Worm (Caenorhabditis elegans) whole organism, midembryonic: ENCODE results near the gene Y51B9A.14.

ENCODE experiments used
- T22C8.4 ChIP-seq: fragments of 200-800 bp; sonication (Bioruptor generic); IDR thresholded peaks from 2 replicates; pipeline ENCODE4 v1.3.6; 2022; ENCODE audit warnings: missing genetic modification characterization, missing compliant biosample characterization
- flt-1 ChIP-seq: fragments of 200-800 bp; sonication (Bioruptor generic); IDR thresholded peaks from 2 replicates; pipeline ENCODE4 v1.3.6; 2022; ENCODE audit warnings: missing genetic modification characterization, missing compliant biosample characterization
- ref-1 ChIP-seq: fragments of 200-800 bp; sonication (Bioruptor generic); conservative IDR thresholded peaks from 2 replicates; pipeline ENCODE4 v1.3.6; 2022; ENCODE audit warnings: missing genetic modification reagents, missing genetic modification characterization, missing compliant biosample characterization
- tab-1 ChIP-seq: fragments of 200-800 bp; sonication (Bioruptor generic); IDR thresholded peaks from 2 replicates; pipeline ENCODE4 v1.3.6; 2022; ENCODE audit warnings: missing genetic modification characterization, missing compliant biosample characterization
- ztf-23 ChIP-seq: fragments of 200-800 bp; sonication (Bioruptor generic); IDR thresholded peaks from 2 replicates; pipeline ENCODE4 v1.3.6; 2022; ENCODE audit warnings: missing genetic modification reagents, missing genetic modification characterization, missing compliant biosample characterization
- ztf-29 ChIP-seq: fragments of 200-800 bp; sonication (Bioruptor generic); IDR thresholded peaks from 2 replicates; pipeline ENCODE4 v1.3.6; 2022; ENCODE audit warnings: missing genetic modification reagents, missing genetic modification characterization, missing compliant biosample characterization

DNA sequence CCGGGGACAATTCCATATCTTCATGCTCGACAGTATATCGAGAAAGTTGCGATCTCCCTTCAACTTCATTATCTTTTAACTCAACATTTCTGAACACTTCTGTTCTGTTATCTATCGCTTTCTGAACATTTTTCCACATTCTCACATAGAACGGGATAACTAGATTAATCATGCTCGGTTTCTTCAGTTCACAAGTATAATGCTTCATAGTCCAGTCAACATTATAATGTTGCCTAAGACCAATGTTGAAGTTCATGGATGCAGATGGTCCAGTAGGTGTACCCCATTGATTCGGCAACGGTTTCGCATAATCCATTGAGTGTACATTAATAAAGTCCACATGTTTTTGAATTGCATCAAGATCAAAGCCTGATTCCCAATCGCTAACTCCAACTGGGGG is 40.6 kb upstream of the Y51B9A.14 start:
- TF ChIP-seq ztf-29 (no peak), flt-1 (no peak), T22C8.4 (no peak), ref-1 (GFP tag; lab: Robert Waterston, UW) (no peak), tab-1 (GFP tag; lab: Robert Waterston, UW) (no peak), ztf-23 (no peak)
